Worm (Caenorhabditis elegans) whole organism, early embryonic: ENCODE data around the gene ins-6.

Experiments
- F13C5.2 ChIP-seq: sonication (generic microtip); optimal IDR thresholded peaks from 2 replicates; lab custom pipeline; 2017; ENCODE audit warnings: mild to moderate bottlenecking, missing genetic modification characterization, inconsistent platforms, missing compliant biosample characterization
- ama-1 ChIP-seq: fragments of 150-350 bp; optimal IDR thresholded peaks from 2 replicates; lab custom pipeline; 2014
- ets-7 ChIP-seq: sonication (generic microtip); optimal IDR thresholded peaks from 2 replicates; lab custom pipeline; 2016; ENCODE audit warnings: missing genotype, missing genetic modification characterization, missing compliant biosample characterization
- hmg-4 ChIP-seq: fragments of 200-800 bp; sonication (Bioruptor generic); optimal IDR thresholded peaks from 2 replicates; lab custom pipeline; 2018; ENCODE audit warnings: mild to moderate bottlenecking, missing genetic modification characterization, missing compliant biosample characterization
- scrt-1 ChIP-seq: fragments of 200-800 bp; sonication (Bioruptor generic); IDR thresholded peaks from 2 replicates; pipeline ENCODE4 v1.3.6; 2022; ENCODE audit warnings: missing genetic modification characterization, missing compliant biosample characterization
- sea-1 ChIP-seq: fragments of 200-800 bp; sonication (Bioruptor generic); conservative IDR thresholded peaks from 2 replicates; pipeline ENCODE4 v1.3.6; 2022; ENCODE audit warnings: missing genetic modification characterization, missing compliant biosample characterization
- tbx-11 ChIP-seq: fragments of 200-800 bp; sonication (Bioruptor generic); IDR thresholded peaks from 2 replicates; pipeline ENCODE4 v1.3.6; 2022; ENCODE audit warnings: missing genetic modification characterization, missing compliant biosample characterization

ce11 chrII:6010544-6010943, 10.3 kb downstream of the ins-6 start, which contains the start of gene ins-20:
- no peak for TF ChIP-seq ama-1 (lab: Kevin White, UChicago)
- no peak for TF ChIP-seq hmg-4
- no peak for TF ChIP-seq ets-7 (tag; lab: Kevin White, UChicago)
- TF ChIP-seq scrt-1, result no peak
- no peak for TF ChIP-seq sea-1 (GFP tag; lab: Robert Waterston, UW)
- no peak for TF ChIP-seq F13C5.2 (tag; lab: Kevin White, UChicago)
- no peak for TF ChIP-seq tbx-11
